Worm (Caenorhabditis elegans) whole organism, midembryonic: ENCODE measurements around the gene epg-6.

Source experiments
- T22C8.4 ChIP-seq: fragments of 200-800 bp; sonication (Bioruptor generic); IDR thresholded peaks from 2 replicates; pipeline ENCODE4 v1.3.6; 2022; ENCODE audit warnings: missing genetic modification characterization, missing compliant biosample characterization
- cog-1 ChIP-seq: sonication (generic microtip); optimal IDR thresholded peaks from 2 replicates; lab custom pipeline; 2016; ENCODE audit warnings: missing genetic modification characterization, missing compliant biosample characterization
- flt-1 ChIP-seq: fragments of 200-800 bp; sonication (Bioruptor generic); IDR thresholded peaks from 2 replicates; pipeline ENCODE4 v1.3.6; 2022; ENCODE audit warnings: missing genetic modification characterization, missing compliant biosample characterization
- ref-1 ChIP-seq: fragments of 200-800 bp; sonication (Bioruptor generic); conservative IDR thresholded peaks from 2 replicates; pipeline ENCODE4 v1.3.6; 2022; ENCODE audit warnings: missing genetic modification reagents, missing genetic modification characterization, missing compliant biosample characterization
- ztf-23 ChIP-seq: fragments of 200-800 bp; sonication (Bioruptor generic); IDR thresholded peaks from 2 replicates; pipeline ENCODE4 v1.3.6; 2022; ENCODE audit warnings: missing genetic modification reagents, missing genetic modification characterization, missing compliant biosample characterization

DNA sequence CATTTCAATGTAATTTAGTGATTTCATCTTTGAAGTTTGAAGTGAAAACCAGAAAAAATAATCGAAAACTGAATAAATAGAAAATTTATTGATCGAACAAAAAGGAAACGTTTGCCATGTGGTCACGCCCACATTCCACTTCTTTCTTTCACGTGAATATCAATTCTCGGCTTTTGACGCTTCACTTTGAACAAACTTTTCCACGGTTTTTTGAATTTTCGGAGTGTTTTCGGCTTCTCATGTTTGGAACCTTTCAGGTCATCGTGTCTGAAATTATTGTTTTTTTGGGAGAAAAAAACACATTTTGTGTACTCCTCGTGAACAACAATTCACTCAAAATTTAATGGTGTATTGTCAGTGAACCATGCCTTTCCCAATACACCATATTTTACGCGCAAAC lies 47.1 kb downstream of the epg-6 start, which contains the start of gene T21C12.8:
- TF ChIP-seq ref-1 (GFP tag; lab: Robert Waterston, UW): no peak
- no peak for TF ChIP-seq T22C8.4 (GFP tag; lab: Robert Waterston, UW)
- no peak for TF ChIP-seq ztf-23 (GFP tag; lab: Robert Waterston, UW)
- TF ChIP-seq flt-1 (GFP tag; lab: Robert Waterston, UW): no peak
- TF ChIP-seq cog-1 (tag; lab: Kevin White, UChicago): no peak
